Worm (Caenorhabditis elegans) whole organism, L1 larva: ENCODE results near the gene rnf-5.

Source experiments
- C34B4.2 ChIP-seq: sonication (generic microtip); optimal IDR thresholded peaks from 2 replicates; lab custom pipeline; 2017; ENCODE audit warnings: mild to moderate bottlenecking, missing genetic modification characterization, missing compliant biosample characterization
- F16B12.6 ChIP-seq: fragments of 150-350 bp; optimal IDR thresholded peaks from 2 replicates; lab custom pipeline; 2014; ENCODE audit warnings: missing biosample characterization, missing genetic modification characterization
- Y116A8C.19 ChIP-seq: sonication (generic microtip); optimal IDR thresholded peaks from 2 replicates; lab custom pipeline; 2016; ENCODE audit warnings: missing compliant biosample characterization, missing genetic modification characterization, borderline replicate concordance
- ama-1 ChIP-seq: fragments of 150-350 bp; optimal IDR thresholded peaks from 2 replicates; lab custom pipeline; 2014
- ceh-8 ChIP-seq: fragments of 200-800 bp; sonication (Bioruptor generic); optimal IDR thresholded peaks from 2 replicates; lab custom pipeline; 2018; ENCODE audit warnings: mild to moderate bottlenecking, missing genetic modification characterization, moderate library complexity, missing compliant biosample characterization
- ceh-90 ChIP-seq: sonication (generic microtip); optimal IDR thresholded peaks from 2 replicates; lab custom pipeline; 2016; ENCODE audit warnings: missing genetic modification characterization, missing compliant biosample characterization
- ces-1 ChIP-seq: fragments of 150-350 bp; optimal IDR thresholded peaks from 2 replicates; lab custom pipeline; 2014; ENCODE audit warnings: missing biosample characterization, missing genetic modification reagents, missing genetic modification characterization
- efl-1 ChIP-seq, 4 experiments: fragments of 150-350 bp; optimal IDR thresholded peaks in 3 of 4; peaks in 1 of 4; 1 replicate in 1 of 4; 2 replicates in 3 of 4; lab custom pipeline; 2014; ENCODE audit warnings: missing biosample characterization in 2 of 4, missing genetic modification characterization in 2 of 4, missing genetic modification reagents in 2 of 4
- egl-27 ChIP-seq, 2 experiments: fragments of 150-350 bp in 1 of 2; sonication (generic microtip); optimal IDR thresholded peaks; 3 replicates each; lab custom pipeline; 2017 to 2018; ENCODE audit warnings: missing biosample characterization in 2 of 2, missing genetic modification characterization in 2 of 2, missing genetic modification reagents in 2 of 2
- elt-2 ChIP-seq: sonication (generic microtip); optimal IDR thresholded peaks from 2 replicates; lab custom pipeline; 2016; ENCODE audit warnings: missing genetic modification characterization, mild to moderate bottlenecking, inconsistent platforms, missing compliant biosample characterization, missing genetic modification reagents
- ets-5 ChIP-seq: fragments of 200-800 bp; sonication (Bioruptor generic); IDR thresholded peaks from 2 replicates; pipeline ENCODE4 v1.3.6; 2022; ENCODE audit warnings: missing genetic modification characterization, missing compliant biosample characterization
- fkh-10 ChIP-seq: sonication (generic microtip); optimal IDR thresholded peaks from 2 replicates; lab custom pipeline; 2017; ENCODE audit warnings: missing biosample characterization, missing genetic modification reagents, missing genetic modification characterization
- fos-1 ChIP-seq: fragments of 150-350 bp; optimal IDR thresholded peaks from 2 replicates; lab custom pipeline; 2014; ENCODE audit warnings: missing biosample characterization, missing genetic modification characterization
- grh-1 ChIP-seq: fragments of 200-800 bp; sonication (Bioruptor generic); IDR thresholded peaks from 2 replicates; pipeline ENCODE4 v1.3.6; 2022; ENCODE audit warnings: missing genetic modification reagents, missing genetic modification characterization, missing compliant biosample characterization
- hlh-17 ChIP-seq: fragments of 200-800 bp; sonication (Bioruptor generic); optimal IDR thresholded peaks from 2 replicates; lab custom pipeline; 2018; ENCODE audit warnings: missing genetic modification characterization, mild to moderate bottlenecking, missing compliant biosample characterization, moderate library complexity, borderline replicate concordance
- isw-1 ChIP-seq: fragments of 200-800 bp; sonication (Bioruptor generic); IDR thresholded peaks from 2 replicates; pipeline ENCODE4 v1.3.6; 2022; ENCODE audit warnings: missing genetic modification characterization, missing compliant biosample characterization
- lin-13 ChIP-seq: fragments of 150-350 bp; optimal IDR thresholded peaks from 2 replicates; lab custom pipeline; 2014; ENCODE audit warnings: missing biosample characterization, missing genetic modification reagents, missing genetic modification characterization
- lin-14 ChIP-seq: fragments of 200-800 bp; sonication (Bioruptor generic); optimal IDR thresholded peaks from 2 replicates; lab custom pipeline; 2018; ENCODE audit warnings: mild to moderate bottlenecking, missing genetic modification characterization, moderate library complexity, missing compliant biosample characterization
- lin-39 ChIP-seq: fragments of 150-350 bp; optimal IDR thresholded peaks from 2 replicates; lab custom pipeline; 2014; ENCODE audit warnings: missing biosample characterization, missing genetic modification reagents, missing genetic modification characterization
- lir-3 ChIP-seq: sonication (generic microtip); optimal IDR thresholded peaks from 2 replicates; lab custom pipeline; 2016; ENCODE audit warnings: mild to moderate bottlenecking, missing genetic modification characterization, moderate library complexity, missing compliant biosample characterization; ENCODE audit not compliant: poor library complexity
- mef-2 ChIP-seq: fragments of 150-350 bp; optimal IDR thresholded peaks from 2 replicates; lab custom pipeline; 2014; ENCODE audit warnings: missing biosample characterization, missing genetic modification characterization
- nhr-12 ChIP-seq: sonication (generic microtip); optimal IDR thresholded peaks from 2 replicates; lab custom pipeline; 2017; ENCODE audit warnings: missing biosample characterization, missing genetic modification characterization
- nhr-20 ChIP-seq: sonication (generic microtip); optimal IDR thresholded peaks from 2 replicates; lab custom pipeline; 2016; ENCODE audit warnings: mild to moderate bottlenecking, missing genetic modification characterization, missing compliant biosample characterization
- nhr-28 ChIP-seq: fragments of 150-350 bp; optimal IDR thresholded peaks from 2 replicates; lab custom pipeline; 2014; ENCODE audit warnings: missing biosample characterization, missing genetic modification characterization
- nhr-84 ChIP-seq: sonication (generic microtip); optimal IDR thresholded peaks from 2 replicates; lab custom pipeline; 2017; ENCODE audit warnings: missing biosample characterization, missing genetic modification characterization
- nhr-85 ChIP-seq: sonication (generic microtip); peaks from one replicate; lab custom pipeline; 2016; ENCODE audit warnings: missing genetic modification characterization, inconsistent platforms, missing compliant biosample characterization
- nhr-90 ChIP-seq: sonication (generic microtip); optimal IDR thresholded peaks from 2 replicates; lab custom pipeline; 2016; ENCODE audit warnings: mild to moderate bottlenecking, missing genetic modification characterization, missing compliant biosample characterization; ENCODE audit not compliant: poor library complexity
- pax-3 ChIP-seq: fragments of 200-800 bp; sonication (Bioruptor generic); optimal IDR thresholded peaks from 2 replicates; lab custom pipeline; 2018; ENCODE audit warnings: mild to moderate bottlenecking, missing genetic modification characterization, moderate library complexity, missing compliant biosample characterization
- skn-1 ChIP-seq: fragments of 150-350 bp; optimal IDR thresholded peaks from 2 replicates; lab custom pipeline; 2014; ENCODE audit warnings: missing biosample characterization, missing genetic modification characterization
- tlp-1 ChIP-seq: fragments of 150-350 bp; optimal IDR thresholded peaks from 2 replicates; lab custom pipeline; 2014; ENCODE audit warnings: missing biosample characterization, missing genetic modification characterization
- unc-130 ChIP-seq: fragments of 150-350 bp; optimal IDR thresholded peaks from 2 replicates; lab custom pipeline; 2017; ENCODE audit warnings: missing biosample characterization, missing genetic modification characterization, inconsistent platforms
- unc-62 ChIP-seq: fragments of 150-350 bp; optimal IDR thresholded peaks from 2 replicates; lab custom pipeline; 2014; ENCODE audit warnings: missing biosample characterization, missing genetic modification reagents, missing genetic modification characterization

rnf-5 gene

DNA sequence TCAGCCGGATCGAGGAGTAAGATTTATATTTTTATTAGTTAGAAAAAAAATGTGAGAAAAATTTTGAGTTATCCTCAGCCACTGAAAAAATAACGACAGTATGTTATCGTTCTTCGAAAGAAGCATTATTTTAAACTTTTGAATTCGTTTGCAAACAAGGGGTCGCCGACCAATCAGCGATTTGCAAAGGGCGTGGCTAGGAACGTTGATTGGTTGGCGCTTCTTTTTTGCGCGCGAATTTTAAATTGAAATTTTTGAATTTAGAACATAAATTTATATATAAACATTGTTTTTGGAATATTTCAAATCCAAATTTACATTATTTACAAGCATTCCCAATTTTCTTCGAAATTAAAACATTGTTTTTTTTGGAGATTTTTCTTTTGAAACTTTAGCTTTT lies 23.5 kb downstream of the rnf-5 start:
- TF ChIP-seq lin-39 (tag; lab: Kevin White, UChicago): no peak
- no peak for TF ChIP-seq efl-1 (optimal IDR thresholded peaks at IDR 0.05; lab: Kevin White, UChicago)
- TF ChIP-seq efl-1 (GFP tag; optimal IDR thresholded peaks at IDR 0.05 in 1 of 2; lab: Kevin White, UChicago): peak in 1 of 2 experiments; percentile 15

DNA sequence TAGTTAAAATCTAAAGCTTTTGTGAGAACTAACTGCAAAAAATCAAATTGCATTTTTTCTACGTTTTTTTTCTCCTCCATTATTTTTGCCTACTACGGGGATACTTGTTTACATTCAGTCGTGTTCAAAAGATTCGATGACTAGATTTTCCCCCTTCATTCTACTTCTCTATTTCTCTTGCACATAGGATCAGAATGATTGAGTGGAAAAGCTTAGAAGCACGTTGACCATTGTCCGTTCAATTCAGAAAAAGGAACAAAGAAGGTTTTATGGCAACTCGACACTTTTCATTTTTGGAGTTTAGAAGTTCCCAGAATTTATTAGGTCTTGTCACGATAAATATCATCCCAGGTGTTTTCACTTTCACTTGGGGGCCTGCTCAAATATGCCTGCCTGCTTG lies 29.5 kb downstream of the rnf-5 start:
- TF ChIP-seq ceh-8 (GFP tag; lab: Kevin White, UChicago) (no peak), hlh-17 (GFP tag; lab: Kevin White, UChicago) (no peak), egl-27 (tag; optimal IDR thresholded peaks at IDR 0.05; lab: Kevin White, UChicago) (no peak), nhr-85 (tag; lab: Kevin White, UChicago) (no peak), pax-3 (no peak), unc-130 (tag; lab: Kevin White, UChicago) (no peak), fos-1 (tag; lab: Kevin White, UChicago) (no peak), unc-62 (GFP tag; lab: Kevin White, UChicago) (no peak), ama-1 (lab: Kevin White, UChicago) (no peak)
- TF ChIP-seq, all 84 proteins: peak for 0

DNA sequence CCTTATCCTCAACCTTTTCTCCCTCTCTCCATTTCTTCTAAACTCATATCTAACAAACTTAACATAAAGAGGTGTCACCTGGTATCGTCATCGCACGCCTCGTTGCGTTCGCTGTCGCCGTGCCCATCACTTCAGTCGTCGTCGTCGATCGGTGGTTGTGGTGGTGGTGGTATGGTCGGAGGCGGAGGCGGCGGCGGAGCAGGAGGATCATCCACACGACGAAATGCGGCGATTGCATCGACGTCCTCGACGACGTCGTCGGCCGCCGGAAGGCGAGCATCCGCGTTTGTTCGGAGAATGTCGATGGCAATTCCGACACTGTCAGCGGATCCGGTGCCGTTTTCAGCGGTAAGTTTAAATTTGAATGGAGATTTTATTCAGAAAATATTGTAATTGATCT lies 32.6 kb downstream of the rnf-5 start:
- TF ChIP-seq lir-3 (tag; lab: Kevin White, UChicago) (no peak), nhr-12 (tag; lab: Kevin White, UChicago) (no peak), skn-1 (tag; lab: Kevin White, UChicago) (no peak), nhr-20 (tag; lab: Kevin White, UChicago) (no peak), nhr-84 (tag; lab: Kevin White, UChicago) (no peak), ets-5 (GFP tag; lab: Robert Waterston, UW) (no peak), mef-2 (tag; lab: Kevin White, UChicago) (no peak)

DNA sequence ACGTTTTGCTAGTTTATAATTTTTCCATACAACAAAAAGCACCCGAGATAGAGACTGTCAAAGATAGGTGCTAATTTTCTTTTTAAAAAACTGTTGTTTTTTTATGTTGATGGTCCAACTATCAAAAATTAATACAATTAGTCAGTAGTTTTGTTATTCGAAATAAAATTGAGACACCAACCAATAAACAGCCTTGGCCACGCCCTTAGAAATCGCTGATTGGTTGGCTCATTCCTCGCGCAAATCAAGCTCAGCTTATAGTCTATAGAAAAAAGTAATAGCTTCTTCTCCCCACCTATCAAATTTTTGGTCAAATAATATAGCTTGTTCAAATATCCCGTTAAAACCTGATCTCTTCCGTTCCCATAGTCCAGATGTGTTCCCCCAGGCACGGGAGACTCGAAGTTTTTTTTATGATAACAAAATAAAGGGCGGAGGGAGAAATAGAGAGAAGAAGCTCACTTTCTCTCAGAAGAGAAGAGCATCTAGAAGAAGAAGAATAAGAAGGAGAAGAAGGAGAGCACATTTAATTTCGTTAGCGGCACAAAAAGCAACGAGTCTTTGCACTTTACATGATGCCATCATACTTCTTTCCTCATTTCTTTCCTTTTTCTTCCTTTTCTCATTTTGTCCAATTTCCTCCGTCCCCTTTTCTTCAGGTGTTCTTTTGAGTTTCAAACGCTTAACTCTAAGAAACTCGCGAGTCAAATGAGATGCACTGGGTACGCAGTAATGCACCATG lies 34.7 kb downstream of the rnf-5 start:
- TF ChIP-seq skn-1 (tag; lab: Kevin White, UChicago) (no peak), lin-14 (GFP tag; lab: Kevin White, UChicago) (peak; percentile 60), nhr-28 (tag; lab: Kevin White, UChicago) (no peak), ceh-90 (tag; lab: Kevin White, UChicago) (no peak), ces-1 (GFP tag; lab: Kevin White, UChicago) (peak; percentile 56), grh-1 (GFP tag; lab: Robert Waterston, UW) (no peak), nhr-90 (no peak), fkh-10 (GFP tag; lab: Kevin White, UChicago) (peak; percentile 72), elt-2 (tag; lab: Kevin White, UChicago) (no peak), ama-1 (lab: Kevin White, UChicago) (no peak), tlp-1 (tag; lab: Kevin White, UChicago) (no peak)

DNA sequence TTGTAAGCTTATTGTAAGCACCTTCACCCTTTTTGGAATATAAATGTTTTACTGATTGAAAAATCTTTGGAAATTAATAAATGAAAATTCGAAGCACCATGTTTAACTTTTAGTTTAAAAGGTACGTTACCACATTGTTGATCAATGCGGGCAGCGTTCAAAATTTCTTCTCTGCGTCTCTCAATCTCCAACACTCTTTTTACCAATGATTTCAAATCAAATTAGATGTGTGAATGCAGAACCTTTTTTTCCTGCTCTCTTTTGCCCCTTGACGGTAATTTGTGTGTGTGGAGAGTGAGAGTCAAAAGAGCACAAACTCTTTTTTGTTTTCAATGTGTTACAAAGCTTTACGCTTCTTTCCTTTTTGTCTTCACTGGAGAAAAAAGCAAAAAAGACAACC lies 42.7 kb downstream of the rnf-5 start:
- TF ChIP-seq F16B12.6 (tag; lab: Kevin White, UChicago) (no peak), efl-1 (optimal IDR thresholded peaks at IDR 0.05; lab: Kevin White, UChicago) (no peak), efl-1 (GFP tag; optimal IDR thresholded peaks at IDR 0.05 in 1 of 2; lab: Kevin White, UChicago) (peak in 1 of 2 experiments; percentile 31), Y116A8C.19 (tag; lab: Kevin White, UChicago) (no peak), C34B4.2 (no peak), isw-1 (GFP tag; lab: Robert Waterston, UW) (no peak), lin-13 (GFP tag; lab: Kevin White, UChicago) (no peak), lin-14 (GFP tag; lab: Kevin White, UChicago) (peak; percentile 4), nhr-85 (tag; lab: Kevin White, UChicago) (peak; percentile 40)
